Worm (Caenorhabditis elegans) whole organism, midembryonic: Measurements from ENCODE around the gene rpac-40.

Experiments used
- T22C8.4 ChIP-seq: fragments of 200-800 bp; sonication (Bioruptor generic); IDR thresholded peaks from 2 replicates; pipeline ENCODE4 v1.3.6; 2022; ENCODE audit warnings: missing genetic modification characterization, missing compliant biosample characterization
- cog-1 ChIP-seq: sonication (generic microtip); optimal IDR thresholded peaks from 2 replicates; lab custom pipeline; 2016; ENCODE audit warnings: missing genetic modification characterization, missing compliant biosample characterization
- flt-1 ChIP-seq: fragments of 200-800 bp; sonication (Bioruptor generic); IDR thresholded peaks from 2 replicates; pipeline ENCODE4 v1.3.6; 2022; ENCODE audit warnings: missing genetic modification characterization, missing compliant biosample characterization
- klf-2 ChIP-seq: fragments of 200-800 bp; sonication (Bioruptor generic); conservative IDR thresholded peaks from 2 replicates; pipeline ENCODE4 v1.3.6; 2022; ENCODE audit warnings: missing genetic modification reagents, missing genetic modification characterization, missing compliant biosample characterization
- med-1 ChIP-seq: sonication (generic microtip); optimal IDR thresholded peaks from 2 replicates; lab custom pipeline; 2017; ENCODE audit warnings: missing genetic modification characterization, mild to moderate bottlenecking, missing compliant biosample characterization, antibody characterized with exemption, missing genetic modification reagents; ENCODE audit not compliant: insufficient read depth
- ref-1 ChIP-seq: fragments of 200-800 bp; sonication (Bioruptor generic); conservative IDR thresholded peaks from 2 replicates; pipeline ENCODE4 v1.3.6; 2022; ENCODE audit warnings: missing genetic modification reagents, missing genetic modification characterization, missing compliant biosample characterization
- tab-1 ChIP-seq: fragments of 200-800 bp; sonication (Bioruptor generic); IDR thresholded peaks from 2 replicates; pipeline ENCODE4 v1.3.6; 2022; ENCODE audit warnings: missing genetic modification characterization, missing compliant biosample characterization
- ztf-23 ChIP-seq: fragments of 200-800 bp; sonication (Bioruptor generic); IDR thresholded peaks from 2 replicates; pipeline ENCODE4 v1.3.6; 2022; ENCODE audit warnings: missing genetic modification reagents, missing genetic modification characterization, missing compliant biosample characterization
- ztf-29 ChIP-seq: fragments of 200-800 bp; sonication (Bioruptor generic); IDR thresholded peaks from 2 replicates; pipeline ENCODE4 v1.3.6; 2022; ENCODE audit warnings: missing genetic modification reagents, missing genetic modification characterization, missing compliant biosample characterization

Gene rpac-40

DNA sequence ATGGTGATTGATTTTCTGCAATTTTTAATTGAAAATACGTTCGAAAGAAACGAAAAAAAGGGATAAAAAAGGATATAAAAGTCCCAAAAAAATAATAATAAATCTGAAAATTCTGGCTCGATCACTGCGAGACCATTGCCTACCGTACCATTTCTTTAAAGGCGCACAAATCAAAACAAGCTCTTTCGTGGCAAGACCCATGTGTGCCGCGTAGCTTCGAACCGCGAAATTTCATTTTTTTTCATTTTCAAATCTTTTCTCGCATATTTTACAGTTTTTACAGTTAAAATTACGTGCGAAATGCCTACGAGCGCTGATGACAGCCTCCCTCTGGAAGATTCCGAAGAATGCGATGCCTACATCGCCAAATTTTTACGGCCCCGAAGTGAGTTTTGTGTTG is 23.7 kb upstream of the rpac-40 start, which contains the start of the genes coh-4 and pid-5:
coh-4 (minus strand) TSS at position 17 of the 400 bp plus-strand sequence.
pid-5 (plus strand) TSS at position 259 of the 400 bp plus-strand sequence.
- no peak for TF ChIP-seq ztf-29 (GFP tag; lab: Robert Waterston, UW)
- no peak for TF ChIP-seq cog-1 (tag; lab: Kevin White, UChicago)
- no peak for TF ChIP-seq med-1 (GFP tag; lab: Kevin White, UChicago)
- no peak for TF ChIP-seq T22C8.4 (GFP tag; lab: Robert Waterston, UW)

DNA sequence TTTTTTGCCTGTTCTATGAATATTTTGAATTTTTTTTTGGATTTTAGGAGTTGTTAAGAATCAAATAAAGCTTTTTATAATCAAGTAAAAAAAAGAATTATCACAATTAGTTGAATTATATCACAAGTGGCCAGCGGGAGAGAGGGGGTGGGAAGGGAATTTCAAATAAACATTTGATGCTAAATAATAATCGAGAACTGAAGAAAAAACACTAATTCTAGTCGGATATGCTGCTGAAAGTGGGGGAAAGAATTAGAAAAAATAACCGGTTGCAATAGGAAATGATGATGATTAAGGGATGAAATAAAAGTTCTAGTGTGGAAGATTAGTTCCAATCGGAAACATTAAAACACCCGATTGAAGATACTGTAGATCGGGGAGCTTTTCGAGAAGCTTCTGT is 18.0 kb upstream of the rpac-40 start:
- TF ChIP-seq ztf-23 (GFP tag; lab: Robert Waterston, UW) (no peak), tab-1 (GFP tag; lab: Robert Waterston, UW) (no peak), cog-1 (tag; lab: Kevin White, UChicago) (no peak), T22C8.4 (GFP tag; lab: Robert Waterston, UW) (no peak), ztf-29 (GFP tag; lab: Robert Waterston, UW) (no peak), ref-1 (no peak), med-1 (GFP tag; lab: Kevin White, UChicago) (no peak), flt-1 (no peak), klf-2 (GFP tag; lab: Robert Waterston, UW) (no peak)

DNA sequence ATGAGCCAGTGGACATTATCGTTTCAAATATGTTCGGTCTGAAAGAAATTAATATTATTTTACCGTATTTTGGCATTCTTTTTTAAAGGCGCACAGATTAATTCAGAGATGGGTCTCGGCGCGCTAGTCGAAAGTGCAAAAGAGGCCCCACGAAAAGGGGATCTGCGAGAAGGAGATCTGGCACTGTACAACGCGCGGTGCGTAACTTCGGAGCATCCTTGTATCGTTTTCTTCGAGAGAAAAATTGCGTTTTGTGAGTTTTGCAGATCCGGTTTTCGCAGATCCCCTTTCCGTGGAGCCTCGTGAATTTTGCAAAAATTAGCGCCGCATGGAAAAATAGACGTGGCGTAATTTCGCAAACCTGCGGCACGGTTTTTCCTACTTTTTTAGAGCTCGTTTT is 17.6 kb upstream of the rpac-40 start:
- no peak for TF ChIP-seq med-1 (GFP tag; lab: Kevin White, UChicago)
- TF ChIP-seq T22C8.4 (GFP tag; lab: Robert Waterston, UW), result no peak
- TF ChIP-seq cog-1 (tag; lab: Kevin White, UChicago), result no peak
- TF ChIP-seq flt-1, result peak; percentile 70; the same call in 1 of the 2 replicates

DNA sequence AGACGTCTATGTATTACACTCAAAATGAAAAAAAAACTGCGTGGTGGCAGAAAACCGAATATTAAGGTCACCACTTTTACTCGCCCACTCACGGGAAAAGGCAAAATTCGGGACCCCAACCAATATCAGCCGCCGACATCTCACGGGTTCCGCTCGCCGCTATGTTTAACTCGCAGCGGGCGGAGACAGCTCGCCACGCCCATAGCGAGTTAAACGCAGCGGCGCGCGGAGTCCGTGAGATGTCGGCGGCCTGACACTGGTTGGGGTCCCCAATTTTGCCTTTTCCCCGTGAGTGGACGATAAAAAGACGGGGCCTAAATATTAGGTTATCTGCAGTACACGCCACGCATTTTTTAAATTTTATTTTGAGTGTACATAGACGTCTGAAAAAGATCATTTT is 16.7 kb upstream of the rpac-40 start:
- no peak for TF ChIP-seq ztf-23 (GFP tag; lab: Robert Waterston, UW)
- TF ChIP-seq ref-1, result no peak
- TF ChIP-seq ztf-29 (GFP tag; lab: Robert Waterston, UW), result no peak
- no peak for TF ChIP-seq tab-1 (GFP tag; lab: Robert Waterston, UW)
- TF ChIP-seq klf-2 (GFP tag; lab: Robert Waterston, UW), result no peak
- TF ChIP-seq med-1 (GFP tag; lab: Kevin White, UChicago), result no peak

DNA sequence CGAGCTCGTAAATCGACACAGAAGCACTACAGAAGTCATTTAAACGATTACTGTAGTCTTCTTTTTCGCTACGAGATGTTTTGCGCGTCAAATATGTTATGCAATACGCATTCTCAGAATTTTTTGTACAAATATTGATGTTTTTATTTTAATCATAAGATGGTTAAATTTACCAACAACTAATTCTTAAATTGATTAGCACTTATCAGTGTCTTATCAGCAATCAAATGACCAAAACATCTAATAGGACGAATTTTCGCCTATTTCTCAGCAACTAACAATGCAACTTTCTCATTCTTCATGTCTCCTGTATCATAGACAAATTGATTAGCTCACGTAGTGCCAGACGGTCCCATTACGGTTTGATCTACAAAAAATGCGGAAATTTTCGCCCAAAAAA is 13.4 kb upstream of the rpac-40 start:
- TF ChIP-seq med-1 (GFP tag; lab: Kevin White, UChicago) (no peak), tab-1 (GFP tag; lab: Robert Waterston, UW) (no peak), ztf-23 (GFP tag; lab: Robert Waterston, UW) (no peak), T22C8.4 (GFP tag; lab: Robert Waterston, UW) (no peak), flt-1 (no peak), klf-2 (GFP tag; lab: Robert Waterston, UW) (no peak), ref-1 (no peak), ztf-29 (GFP tag; lab: Robert Waterston, UW) (no peak), cog-1 (tag; lab: Kevin White, UChicago) (no peak)

DNA sequence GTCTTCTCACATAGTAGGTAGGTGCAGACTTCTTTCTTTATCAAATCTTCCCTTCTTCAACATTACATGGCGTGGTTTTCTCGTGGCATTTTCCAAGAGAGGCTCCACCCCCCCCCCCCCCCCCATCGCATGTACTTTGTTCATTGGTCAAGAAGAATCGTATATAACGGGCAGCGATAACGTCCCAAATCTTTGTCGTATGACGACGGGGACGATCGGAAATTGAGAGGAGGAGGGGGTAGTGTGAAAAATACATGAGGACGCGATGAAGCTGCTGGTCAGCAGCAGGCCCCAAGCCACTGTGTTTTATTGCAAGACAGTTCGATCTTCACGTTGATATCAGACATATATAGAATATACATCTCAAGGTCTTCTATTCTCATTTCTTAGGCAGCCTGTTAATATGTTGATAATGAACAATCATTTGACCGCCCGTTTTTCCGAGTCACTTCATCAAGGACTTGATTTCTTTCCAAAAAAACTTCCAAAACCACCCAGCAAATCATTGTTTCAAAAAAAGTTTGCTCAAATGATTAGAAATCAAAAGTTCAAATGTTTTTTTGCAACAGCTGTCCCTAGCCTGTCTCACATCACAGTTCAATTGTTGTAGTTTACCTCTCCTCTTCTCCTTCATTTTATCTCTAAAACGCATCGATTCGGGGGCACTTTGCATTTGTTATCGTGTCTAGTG is 12.7 kb upstream of the rpac-40 start:
- TF ChIP-seq cog-1 (tag; lab: Kevin White, UChicago), result no peak
- no peak for TF ChIP-seq med-1 (GFP tag; lab: Kevin White, UChicago)
- TF ChIP-seq T22C8.4 (GFP tag; lab: Robert Waterston, UW), result no peak
- TF ChIP-seq flt-1, result no peak
- no peak for TF ChIP-seq klf-2 (GFP tag; lab: Robert Waterston, UW)
- no peak for TF ChIP-seq ref-1
- no peak for TF ChIP-seq ztf-29 (GFP tag; lab: Robert Waterston, UW)
- no peak for TF ChIP-seq tab-1 (GFP tag; lab: Robert Waterston, UW)
- TF ChIP-seq ztf-23 (GFP tag; lab: Robert Waterston, UW), result no peak

DNA sequence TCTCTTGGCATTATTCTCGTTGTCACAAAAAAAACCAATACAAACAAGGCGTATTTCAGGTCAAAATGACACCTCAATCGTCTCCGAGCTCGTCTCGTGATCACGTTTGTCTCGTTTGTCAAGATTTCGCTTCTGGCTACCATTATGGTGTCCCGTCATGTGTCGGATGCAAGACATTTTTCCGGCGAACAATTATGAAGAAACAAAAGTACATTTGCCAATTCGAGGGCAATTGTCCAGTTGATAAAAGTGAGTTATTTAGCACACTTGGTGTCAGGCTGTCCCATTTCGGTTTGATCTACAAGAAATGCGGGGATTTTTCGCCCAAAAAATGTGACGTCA is 12.2 kb upstream of the rpac-40 start, which contains the start of gene nhr-114:
nhr-114 (plus strand) TSS at position 59 of the 342 bp plus-strand sequence.
- no peak for TF ChIP-seq klf-2 (GFP tag; lab: Robert Waterston, UW)
- no peak for TF ChIP-seq T22C8.4 (GFP tag; lab: Robert Waterston, UW)
- TF ChIP-seq ztf-29 (GFP tag; lab: Robert Waterston, UW), result no peak
- TF ChIP-seq med-1 (GFP tag; lab: Kevin White, UChicago), result no peak
- no peak for TF ChIP-seq tab-1 (GFP tag; lab: Robert Waterston, UW)
- TF ChIP-seq cog-1 (tag; lab: Kevin White, UChicago), result no peak
- no peak for TF ChIP-seq ref-1
- TF ChIP-seq flt-1, result no peak
- no peak for TF ChIP-seq ztf-23 (GFP tag; lab: Robert Waterston, UW)

DNA sequence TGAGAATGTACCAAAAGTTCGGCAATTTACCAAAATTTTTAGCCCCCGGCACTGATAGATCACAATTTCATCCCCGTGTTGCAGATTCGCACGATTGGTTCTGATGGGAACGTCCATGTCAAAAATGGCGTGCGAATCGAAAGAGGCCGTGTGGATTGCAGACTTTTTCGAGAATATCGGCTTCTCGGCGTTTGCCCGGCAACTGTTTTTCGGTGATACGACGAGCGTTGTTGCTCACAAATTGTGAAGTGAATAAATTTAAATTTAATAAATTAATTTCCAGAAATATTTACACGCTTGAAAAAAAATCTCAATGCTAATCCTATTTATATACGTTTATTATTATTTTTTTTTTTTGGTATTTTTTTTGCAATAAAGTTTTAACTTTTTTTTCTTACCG is 9.7 kb upstream of the rpac-40 start:
- no peak for TF ChIP-seq ref-1
- no peak for TF ChIP-seq klf-2 (GFP tag; lab: Robert Waterston, UW)
- TF ChIP-seq med-1 (GFP tag; lab: Kevin White, UChicago), result no peak
- no peak for TF ChIP-seq cog-1 (tag; lab: Kevin White, UChicago)
- TF ChIP-seq ztf-29 (GFP tag; lab: Robert Waterston, UW), result no peak
- no peak for TF ChIP-seq tab-1 (GFP tag; lab: Robert Waterston, UW)
- TF ChIP-seq flt-1, result no peak
- TF ChIP-seq T22C8.4 (GFP tag; lab: Robert Waterston, UW), result no peak
- TF ChIP-seq ztf-23 (GFP tag; lab: Robert Waterston, UW), result no peak

DNA sequence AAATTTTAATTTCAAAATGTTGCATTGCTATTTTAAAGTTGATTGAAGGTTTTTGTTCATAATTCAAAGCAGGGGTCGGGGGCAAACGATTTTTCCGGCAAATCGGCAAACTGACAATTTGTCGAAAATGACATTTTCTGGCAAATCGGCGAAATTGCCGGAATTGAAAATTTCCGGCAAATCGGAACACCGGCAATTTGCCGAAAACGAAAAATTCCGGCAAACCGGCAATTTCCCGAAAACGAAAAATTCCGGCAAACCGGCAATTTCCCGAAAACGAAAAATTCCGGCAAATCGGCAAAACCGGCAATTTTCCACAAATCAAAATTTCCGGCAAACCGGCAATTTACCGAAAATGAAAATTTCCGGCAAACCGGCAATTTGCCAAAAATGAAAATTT is 9.1 kb upstream of the rpac-40 start:
- TF ChIP-seq med-1 (GFP tag; lab: Kevin White, UChicago) (no peak), ref-1 (no peak), flt-1 (no peak), ztf-29 (GFP tag; lab: Robert Waterston, UW) (no peak), klf-2 (GFP tag; lab: Robert Waterston, UW) (no peak), T22C8.4 (GFP tag; lab: Robert Waterston, UW) (no peak), cog-1 (tag; lab: Kevin White, UChicago) (no peak), tab-1 (GFP tag; lab: Robert Waterston, UW) (no peak), ztf-23 (GFP tag; lab: Robert Waterston, UW) (no peak)
